Fruit fly (Drosophila melanogaster): Measurements from ENCODE around the gene RpS14a.

The RpS14a gene

DNA sequence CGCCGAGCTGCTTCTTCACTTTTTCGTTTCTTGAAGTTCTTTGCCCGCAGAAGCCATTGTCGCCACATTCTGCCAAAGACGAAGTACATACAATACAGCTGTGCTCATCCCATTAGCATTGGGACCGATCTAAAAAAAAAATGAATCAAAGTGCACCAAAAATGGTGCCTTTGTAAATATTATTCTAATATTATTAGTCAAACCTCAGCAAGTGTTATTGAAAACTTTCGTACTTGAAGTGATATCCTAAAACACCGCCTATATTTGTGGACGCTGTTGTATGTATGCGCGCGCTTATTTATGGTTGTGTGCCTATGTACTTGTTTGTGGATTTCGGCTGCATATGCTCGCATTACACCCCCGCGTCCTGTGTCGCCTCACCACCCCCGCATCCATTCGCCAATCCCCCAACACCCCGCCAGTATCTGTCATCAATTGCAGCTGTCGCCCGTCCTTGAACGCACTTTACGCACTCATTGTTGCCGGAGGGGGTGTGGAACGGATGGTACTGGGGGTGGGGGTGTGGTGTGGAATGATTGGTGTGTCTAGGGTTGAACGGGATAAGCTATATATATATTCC, 38.9 kb downstream of the RpS14a start:
- TF ChIP-seq gl (tag; optimal IDR thresholded peaks at IDR 0.05) = peak; percentile 88
- TF ChIP-seq CG4496 (GFP tag; IDR thresholded peaks at IDR 0.05) = peak; percentile 95
- peak; percentile 68 for TF ChIP-seq EcR (GFP tag; optimal IDR thresholded peaks at IDR 0.05)
- TF ChIP-seq CG32121 (GFP tag; IDR thresholded peaks at IDR 0.05) = peak; percentile 84
- TF ChIP-seq CG9948 (tag; optimal IDR thresholded peaks at IDR 0.05) = peak; percentile 92
- peak; percentile 89 for TF ChIP-seq CG14655 (GFP tag; optimal IDR thresholded peaks at IDR 0.05)
- TF ChIP-seq D1 (tag; optimal IDR thresholded peaks at IDR 0.05) = peak; percentile 45
- peak; percentile 91 for TF ChIP-seq CG34367 (tag; optimal IDR thresholded peaks at IDR 0.05)
- TF ChIP-seq CG15710 (tag; optimal IDR thresholded peaks at IDR 0.05) = peak; percentile 93
- peak; percentile 91 for TF ChIP-seq Pif1A (GFP tag; optimal IDR thresholded peaks at IDR 0.05)
- peak; percentile 91 for TF ChIP-seq Ets98B (GFP tag; IDR thresholded peaks at IDR 0.05)
- peak; percentile 86 for TF ChIP-seq CG13204 (GFP tag; optimal IDR thresholded peaks at IDR 0.05)
- TF ChIP-seq Pif1B (GFP tag; optimal IDR thresholded peaks at IDR 0.05) = peak; percentile 89
- TF ChIP-seq CG12605 (GFP tag; IDR thresholded peaks at IDR 0.05) = peak; percentile 89
- TF ChIP-seq fd96Ca (GFP tag; IDR thresholded peaks at IDR 0.05) = peak; percentile 93
- TF ChIP-seq CG8159 (tag; optimal IDR thresholded peaks at IDR 0.05) = peak; percentile 93
- TF ChIP-seq rn (GFP tag; IDR thresholded peaks at IDR 0.05) = peak; percentile 74
- TF ChIP-seq CG10348 (GFP tag; IDR thresholded peaks at IDR 0.05) = peak; percentile 64
- peak; percentile 90 for TF ChIP-seq CG17806 (tag; optimal IDR thresholded peaks at IDR 0.05)
- TF ChIP-seq Snoo (tag; optimal IDR thresholded peaks at IDR 0.05) = peak; percentile 86
- peak; percentile 87 for TF ChIP-seq CG8301 (tag; optimal IDR thresholded peaks at IDR 0.05)

DNA sequence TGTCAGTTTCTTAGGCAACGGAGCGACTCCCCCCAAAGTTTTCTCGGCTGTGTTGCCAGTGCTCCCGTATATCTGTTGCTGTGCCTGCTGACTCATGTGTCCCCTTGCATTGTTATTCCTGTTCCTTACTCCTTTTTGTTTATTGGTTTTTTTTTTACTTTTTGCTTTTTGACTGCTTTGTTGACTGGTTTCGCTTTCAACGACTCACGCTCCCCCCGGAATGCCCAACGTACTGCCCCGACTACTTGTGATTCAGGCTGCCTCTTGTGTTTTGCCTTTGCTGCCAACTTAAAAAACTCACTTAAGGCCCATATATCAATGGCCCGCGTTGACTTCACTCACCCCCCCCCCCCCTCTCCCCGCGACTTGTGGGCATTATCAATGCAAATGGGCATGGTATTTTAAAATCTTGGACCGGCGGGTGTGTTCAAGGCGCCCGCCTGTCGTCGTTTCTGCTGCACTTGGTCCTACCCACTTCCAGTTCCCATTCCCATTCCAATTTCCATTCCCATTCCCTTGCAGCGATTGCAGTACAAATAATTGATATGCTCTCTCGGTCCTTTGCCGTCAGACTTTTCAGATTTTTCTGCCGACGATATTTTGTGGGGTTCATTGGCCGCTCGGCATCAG, 39.9 kb downstream of the RpS14a start:
- TF ChIP-seq CG9948 (tag; optimal IDR thresholded peaks at IDR 0.05) (no peak), CG13204 (GFP tag; optimal IDR thresholded peaks at IDR 0.05) (peak; percentile 69), Pif1A (GFP tag; optimal IDR thresholded peaks at IDR 0.05) (no peak), CG14655 (GFP tag; optimal IDR thresholded peaks at IDR 0.05) (no peak), Ets98B (GFP tag; IDR thresholded peaks at IDR 0.05) (no peak), CG34367 (tag; optimal IDR thresholded peaks at IDR 0.05) (peak; percentile 7), CG8159 (tag; optimal IDR thresholded peaks at IDR 0.05) (peak; percentile 39), CG8301 (tag; optimal IDR thresholded peaks at IDR 0.05) (no peak), rn (GFP tag; IDR thresholded peaks at IDR 0.05) (no peak), fd96Ca (GFP tag; IDR thresholded peaks at IDR 0.05) (no peak), CG12605 (GFP tag; IDR thresholded peaks at IDR 0.05) (no peak), CG17806 (tag; optimal IDR thresholded peaks at IDR 0.05) (peak; percentile 23), Pif1B (GFP tag; optimal IDR thresholded peaks at IDR 0.05) (no peak), Snoo (tag; optimal IDR thresholded peaks at IDR 0.05) (peak; percentile 23), CG10348 (GFP tag; IDR thresholded peaks at IDR 0.05) (no peak), gl (tag; optimal IDR thresholded peaks at IDR 0.05) (peak; percentile 71), CG15710 (tag; optimal IDR thresholded peaks at IDR 0.05) (peak; percentile 29), CG4496 (GFP tag; IDR thresholded peaks at IDR 0.05) (no peak), D1 (tag; optimal IDR thresholded peaks at IDR 0.05) (no peak), EcR (GFP tag; optimal IDR thresholded peaks at IDR 0.05) (peak; percentile 82), CG32121 (GFP tag; IDR thresholded peaks at IDR 0.05) (no peak)

DNA sequence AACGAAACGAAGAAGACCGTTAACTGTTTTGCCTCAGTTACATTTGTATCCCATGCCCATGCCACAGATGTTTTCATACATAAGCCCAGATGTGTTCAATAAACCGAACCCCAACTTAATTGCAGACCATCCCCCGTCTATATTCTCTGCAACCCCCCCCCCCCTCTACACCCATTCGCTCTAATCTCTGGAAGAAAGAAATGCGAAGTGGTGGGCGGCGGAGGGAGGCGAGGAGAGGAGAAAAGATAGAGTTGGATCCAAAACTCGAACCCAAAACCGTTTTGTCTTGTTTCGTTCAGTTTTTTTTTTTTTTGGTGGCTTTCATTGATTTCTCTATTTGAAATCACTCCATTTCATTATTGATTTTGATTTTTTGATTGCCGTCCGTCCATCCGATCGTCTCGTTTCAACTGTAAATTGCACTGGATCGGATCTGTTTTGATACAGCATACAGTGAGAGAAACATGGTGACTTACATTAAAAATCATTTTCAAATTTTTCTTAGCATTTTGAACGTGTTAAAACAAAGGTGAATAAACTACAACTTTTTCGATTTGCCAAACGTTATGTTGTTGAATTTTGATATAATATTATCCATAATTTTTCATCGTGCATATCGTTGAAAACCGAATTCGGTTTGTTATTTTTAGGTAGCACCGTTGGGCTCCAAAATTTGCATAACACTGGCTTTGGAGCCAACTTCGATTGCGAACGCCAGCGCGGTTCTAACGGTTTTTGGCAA, 42.1 kb downstream of the RpS14a start:
- TF ChIP-seq rn (GFP tag; IDR thresholded peaks at IDR 0.05) (0 out of 2 replicates have a peak, but pooled peaks have one; percentile 25), CG17806 (tag; optimal IDR thresholded peaks at IDR 0.05) (peak; percentile 29), CG15710 (tag; optimal IDR thresholded peaks at IDR 0.05) (no peak), Pif1A (GFP tag; optimal IDR thresholded peaks at IDR 0.05) (peak; percentile 28), fd96Ca (GFP tag; IDR thresholded peaks at IDR 0.05) (no peak), Pif1B (GFP tag; optimal IDR thresholded peaks at IDR 0.05) (peak; percentile 20), gl (tag; optimal IDR thresholded peaks at IDR 0.05) (no peak), CG8301 (tag; optimal IDR thresholded peaks at IDR 0.05) (peak; percentile 26), Ets98B (GFP tag; IDR thresholded peaks at IDR 0.05) (peak; percentile 46), CG14655 (GFP tag; optimal IDR thresholded peaks at IDR 0.05) (peak; percentile 36), CG32121 (GFP tag; IDR thresholded peaks at IDR 0.05) (no peak), EcR (GFP tag; optimal IDR thresholded peaks at IDR 0.05) (no peak), Snoo (tag; optimal IDR thresholded peaks at IDR 0.05) (peak; percentile 2), CG9948 (tag; optimal IDR thresholded peaks at IDR 0.05) (peak; percentile 16), CG12605 (GFP tag; IDR thresholded peaks at IDR 0.05) (no peak), CG4496 (GFP tag; IDR thresholded peaks at IDR 0.05) (peak; percentile 53; the same call in 2 of the 3 replicates), CG13204 (GFP tag; optimal IDR thresholded peaks at IDR 0.05) (no peak), CG34367 (tag; optimal IDR thresholded peaks at IDR 0.05) (peak; percentile 8), D1 (tag; optimal IDR thresholded peaks at IDR 0.05) (no peak), CG8159 (tag; optimal IDR thresholded peaks at IDR 0.05) (no peak), CG10348 (GFP tag; IDR thresholded peaks at IDR 0.05) (no peak)

DNA sequence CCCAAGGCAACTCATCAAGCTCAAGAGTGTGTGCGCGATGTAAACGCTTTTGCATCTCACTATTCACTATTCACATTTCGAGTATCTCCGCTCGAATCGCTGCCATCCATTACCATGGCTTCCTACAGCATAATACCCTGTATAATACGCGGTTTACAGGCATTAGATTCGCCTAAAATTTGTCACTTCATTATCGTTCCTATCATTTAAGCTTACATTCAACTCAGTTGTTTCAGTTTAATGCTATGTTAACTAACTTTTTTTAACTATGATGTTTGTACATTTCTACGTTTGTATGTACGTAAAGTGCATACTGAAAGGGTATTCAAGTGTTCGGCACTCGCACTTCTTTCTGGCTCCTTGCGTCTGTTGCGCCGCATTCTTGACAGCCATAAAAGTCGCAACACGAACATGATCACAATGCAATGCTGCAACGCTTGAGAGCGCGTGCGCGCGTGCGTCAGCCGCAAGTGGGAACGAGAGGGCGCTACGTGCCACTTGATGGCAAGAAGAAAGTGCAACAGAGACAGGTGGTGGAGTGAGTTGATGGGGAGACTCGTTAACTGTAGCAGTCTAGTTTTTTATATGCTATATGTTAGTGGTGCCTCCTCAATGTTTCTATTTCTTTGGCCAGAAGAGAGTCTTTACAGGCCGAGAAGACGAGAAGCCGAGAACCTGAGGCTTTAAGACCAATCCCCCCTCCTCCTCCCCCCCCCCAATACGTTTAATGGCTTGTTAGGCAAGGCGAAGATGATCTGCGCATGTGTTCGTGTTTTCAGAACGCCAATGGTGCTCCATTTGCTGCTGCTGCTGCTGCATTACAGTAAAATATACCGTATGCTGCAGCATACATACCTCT, 43.7 kb downstream of the RpS14a start:
- TF ChIP-seq CG15710 (tag; optimal IDR thresholded peaks at IDR 0.05) (no peak), CG4496 (GFP tag; IDR thresholded peaks at IDR 0.05) (peak; percentile 19; the same call in 1 of the 3 replicates), Snoo (tag; optimal IDR thresholded peaks at IDR 0.05) (no peak), Pif1A (GFP tag; optimal IDR thresholded peaks at IDR 0.05) (peak; percentile 1), EcR (GFP tag; optimal IDR thresholded peaks at IDR 0.05) (no peak), rn (GFP tag; IDR thresholded peaks at IDR 0.05) (no peak), CG8301 (tag; optimal IDR thresholded peaks at IDR 0.05) (peak; percentile 14), CG8159 (tag; optimal IDR thresholded peaks at IDR 0.05) (peak; percentile 1), CG12605 (GFP tag; IDR thresholded peaks at IDR 0.05) (no peak), CG32121 (GFP tag; IDR thresholded peaks at IDR 0.05) (no peak), CG10348 (GFP tag; IDR thresholded peaks at IDR 0.05) (no peak), CG34367 (tag; optimal IDR thresholded peaks at IDR 0.05) (no peak), CG13204 (GFP tag; optimal IDR thresholded peaks at IDR 0.05) (peak; percentile 45), fd96Ca (GFP tag; IDR thresholded peaks at IDR 0.05) (no peak)
